Fruit fly (Drosophila melanogaster): ENCODE measurements around the gene CG4686.

Gene CG4686

dm6 chr3R:19836687-19837086, 27.6 kb upstream of the CG4686 start, which contains the start of gene bnl (continued):
- TF ChIP-seq B-H1 (GFP tag; IDR thresholded peaks at IDR 0.05) (no peak; the same call in 2 of the 3 replicates), Chrac-16 (GFP tag; optimal IDR thresholded peaks at IDR 0.05) (no peak), ttk (GFP tag; IDR thresholded peaks at IDR 0.05) (no peak), CG6175 (GFP tag; IDR thresholded peaks at IDR 0.05) (0 out of 3 replicates have a peak, but pooled peaks have one; percentile 40), Awh (GFP tag; IDR thresholded peaks at IDR 0.05) (peak; percentile 62; the same call in 1 of the 2 replicates), CG1024 (GFP tag; IDR thresholded peaks at IDR 0.05) (no peak), tx (GFP tag; optimal IDR thresholded peaks at IDR 0.05) (no peak), sim (GFP tag; IDR thresholded peaks at IDR 0.05) (peak; percentile 13; the same call in 1 of the 2 replicates), CG3281 (GFP tag; optimal IDR thresholded peaks at IDR 0.05) (peak; percentile 64), Max (GFP tag; optimal IDR thresholded peaks at IDR 0.05) (no peak), zen (tag; optimal IDR thresholded peaks at IDR 0.05) (peak; percentile 17), tap (tag; optimal IDR thresholded peaks at IDR 0.05) (peak; percentile 43), CG3726 (GFP tag; IDR thresholded peaks at IDR 0.05) (0 out of 3 replicates have a peak, but pooled peaks have one; percentile 7), salm (tag; optimal IDR thresholded peaks at IDR 0.05) (peak; percentile 56), CG6813 (GFP tag; optimal IDR thresholded peaks at IDR 0.05) (peak; percentile 46), gcm (GFP tag; optimal IDR thresholded peaks at IDR 0.05) (peak; percentile 77), CG2678 (tag; optimal IDR thresholded peaks at IDR 0.05) (peak; percentile 46), CG12942 (GFP tag; optimal IDR thresholded peaks at IDR 0.05) (no peak), CG7987 (GFP tag; optimal IDR thresholded peaks at IDR 0.05) (peak; percentile 62), inv (GFP tag; IDR thresholded peaks at IDR 0.05; ENCODE audit: partially characterized antibody) (peak; percentile 8; the same call in 1 of the 2 replicates), CG17802 (tag; optimal IDR thresholded peaks at IDR 0.05) (no peak), CG14014 (GFP tag; IDR thresholded peaks at IDR 0.05) (0 out of 2 replicates have a peak, but pooled peaks have one; percentile 20), Dref (GFP tag; IDR thresholded peaks at IDR 0.05) (no peak), CG31224 (GFP tag; IDR thresholded peaks at IDR 0.05) (peak; percentile 51; the same call in 1 of the 2 replicates), lmd (GFP tag; IDR thresholded peaks at IDR 0.05) (0 out of 2 replicates have a peak, but pooled peaks have one; percentile 16), CG6765 (GFP tag; optimal IDR thresholded peaks at IDR 0.05) (peak; percentile 54), CG30403 (GFP tag; optimal IDR thresholded peaks at IDR 0.05) (no peak), tio (GFP tag; optimal IDR thresholded peaks at IDR 0.05) (no peak), Mes4 (GFP tag; optimal IDR thresholded peaks at IDR 0.05) (peak; percentile 6), pros (GFP tag; optimal IDR thresholded peaks at IDR 0.05) (peak; percentile 49), Lhr (GFP tag; optimal IDR thresholded peaks at IDR 0.05) (no peak), CG31388 (GFP tag; optimal IDR thresholded peaks at IDR 0.05) (no peak), Dll (GFP tag; IDR thresholded peaks at IDR 0.05; ENCODE audit: partially characterized antibody) (peak; percentile 40; the same call in 2 of the 4 replicates), D19A (tag; optimal IDR thresholded peaks at IDR 0.05) (peak; percentile 22), unc-4 (GFP tag; IDR thresholded peaks at IDR 0.05; ENCODE audit: partially characterized antibody) (no peak), mam (GFP tag; optimal IDR thresholded peaks at IDR 0.05) (no peak), Atf6 (GFP tag; IDR thresholded peaks at IDR 0.05) (peak; percentile 61), Ets65A (GFP tag) (no peak), CG15514 (GFP tag; optimal IDR thresholded peaks at IDR 0.05) (peak; percentile 35), CG16813 (GFP tag; IDR thresholded peaks at IDR 0.05; ENCODE audit: partially characterized antibody) (peak; percentile 45; the same call in 2 of the 3 replicates), Oli (tag; optimal IDR thresholded peaks at IDR 0.05) (peak; percentile 4), Six4 (GFP tag; optimal IDR thresholded peaks at IDR 0.05) (no peak), pnt (GFP tag; optimal IDR thresholded peaks at IDR 0.05) (no peak), Gsc (GFP tag; IDR thresholded peaks at IDR 0.05) (no peak), CG9609 (GFP tag; optimal IDR thresholded peaks at IDR 0.05) (no peak), ci (GFP tag; IDR thresholded peaks at IDR 0.05) (peak; percentile 90), CG1832 (GFP tag; optimal IDR thresholded peaks at IDR 0.05) (peak; percentile 94), CG8388 (GFP tag; optimal IDR thresholded peaks at IDR 0.05) (peak; percentile 12), Dad (GFP tag; optimal IDR thresholded peaks at IDR 0.05) (peak; percentile 74), croc (GFP tag; conservative IDR thresholded peaks at IDR 0.05) (no peak)

All from whole organism, embryonic.